Fruit fly (Drosophila melanogaster) whole organism, embryonic: Measurements from ENCODE around the gene CG5246.

Experiments used
- CG10366 ChIP-seq: fragments of 200-800 bp; sonication (Bioruptor generic); IDR thresholded peaks from 2 replicates; pipeline ENCODE4 v1.3.6; 2022; ENCODE audit warnings: missing biosample characterization, missing genetic modification characterization
- CG11456 ChIP-seq: fragments of 200-800 bp; sonication (Bioruptor generic); IDR thresholded peaks from 3 replicates; pipeline ENCODE4 v1.3.6; 2022; ENCODE audit warnings: missing biosample characterization, missing genetic modification characterization
- CG13296 ChIP-seq: fragments of 200-800 bp; sonication (Bioruptor generic); optimal IDR thresholded peaks from 3 replicates; lab custom pipeline; 2018; ENCODE audit warnings: missing biosample characterization, mild to moderate bottlenecking, missing genetic modification characterization
- CG14710 ChIP-seq: fragments of 200-800 bp; sonication (Bioruptor generic); optimal IDR thresholded peaks from 3 replicates; lab custom pipeline; 2019; ENCODE audit warnings: missing biosample characterization, mild to moderate bottlenecking, missing genetic modification characterization, moderate library complexity
- CG14965 ChIP-seq: fragments of 200-800 bp; sonication (Bioruptor generic); optimal IDR thresholded peaks from 2 replicates; lab custom pipeline; 2016; ENCODE audit warnings: missing biosample characterization, missing genetic modification characterization, borderline replicate concordance
- CG15011 ChIP-seq: fragments of 200-800 bp; sonication (Bioruptor generic); optimal IDR thresholded peaks from 3 replicates; lab custom pipeline; 2018; ENCODE audit warnings: missing biosample characterization, mild to moderate bottlenecking, missing genetic modification characterization
- CG16863 ChIP-seq: fragments of 200-800 bp; sonication (Bioruptor generic); optimal IDR thresholded peaks from 3 replicates; lab custom pipeline; 2016; ENCODE audit warnings: missing biosample characterization, missing genetic modification characterization
- CG2199 ChIP-seq: fragments of 200-800 bp; sonication (Bioruptor generic); IDR thresholded peaks from 3 replicates; pipeline ENCODE4 v1.3.6; 2022; ENCODE audit warnings: missing biosample characterization, missing genetic modification characterization
- CG31365 ChIP-seq: fragments of 200-800 bp; sonication (Bioruptor generic); optimal IDR thresholded peaks from 2 replicates; lab custom pipeline; 2018; ENCODE audit warnings: missing biosample characterization, mild to moderate bottlenecking, missing genetic modification characterization
- CG3726 ChIP-seq: fragments of 200-800 bp; sonication (Bioruptor generic); IDR thresholded peaks from 3 replicates; pipeline ENCODE4, ENCODE4 v1.3.6; 2022; ENCODE audit warnings: missing biosample characterization, missing genetic modification characterization
- CG43689 ChIP-seq: fragments of 200-800 bp; sonication (Bioruptor generic); IDR thresholded peaks from 2 replicates; pipeline ENCODE4 v1.3.6; 2022; ENCODE audit warnings: missing biosample characterization, missing genetic modification characterization
- CG4424 ChIP-seq: fragments of 200-800 bp; sonication (Bioruptor generic); optimal IDR thresholded peaks from 3 replicates; lab custom pipeline; 2016; ENCODE audit warnings: missing biosample characterization, missing genetic modification characterization
- CG5180 ChIP-seq: fragments of 200-800 bp; sonication (Bioruptor generic); optimal IDR thresholded peaks from 3 replicates; lab custom pipeline; 2017; ENCODE audit warnings: missing biosample characterization, missing genetic modification characterization, mild to moderate bottlenecking, moderate library complexity, missing genetic modification reagents
- CG6654 ChIP-seq: fragments of 200-800 bp; sonication (Bioruptor generic); optimal IDR thresholded peaks from 2 replicates; lab custom pipeline; 2017; ENCODE audit warnings: missing biosample characterization, mild to moderate bottlenecking, missing genetic modification characterization
- CG7786 ChIP-seq: fragments of 200-800 bp; sonication (Bioruptor generic); optimal IDR thresholded peaks from 2 replicates; lab custom pipeline; 2016; ENCODE audit warnings: missing biosample characterization, missing genetic modification characterization
- CG9797 ChIP-seq: fragments of 200-800 bp; sonication (Bioruptor generic); optimal IDR thresholded peaks from 3 replicates; lab custom pipeline; 2018; ENCODE audit warnings: missing biosample characterization, mild to moderate bottlenecking, missing genetic modification characterization
- Deaf1 ChIP-seq: fragments of 200-800 bp; optimal IDR thresholded peaks from 3 replicates; lab custom pipeline; 2019; ENCODE audit warnings: missing biosample characterization, mild to moderate bottlenecking, missing genetic modification characterization, moderate library complexity
- Dll ChIP-seq: fragments of 200-800 bp; sonication (Bioruptor generic); IDR thresholded peaks from 4 replicates; pipeline ENCODE4 v1.3.6; 2022; ENCODE audit warnings: missing biosample characterization, missing genetic modification characterization; ENCODE audit not compliant: partially characterized antibody
- Hmx ChIP-seq: fragments of 200-800 bp; sonication (Bioruptor generic); optimal IDR thresholded peaks from 2 replicates; lab custom pipeline; 2016; ENCODE audit warnings: missing biosample characterization, missing genetic modification characterization
- Max ChIP-seq: fragments of 200-800 bp; sonication (Bioruptor generic); optimal IDR thresholded peaks from 2 replicates; lab custom pipeline; 2016; ENCODE audit warnings: missing biosample characterization, mild to moderate bottlenecking, missing genetic modification characterization
- Nf-YC ChIP-seq: fragments of 200-800 bp; optimal IDR thresholded peaks from 3 replicates; lab custom pipeline; 2019; ENCODE audit warnings: missing biosample characterization, mild to moderate bottlenecking, missing genetic modification characterization, moderate library complexity
- Rx ChIP-seq: fragments of 200-800 bp; sonication (Bioruptor generic); IDR thresholded peaks from 2 replicates; pipeline ENCODE4 v1.3.6; 2022; ENCODE audit warnings: missing biosample characterization, missing genetic modification characterization
- Sox102F ChIP-seq: fragments of 200-800 bp; sonication (Bioruptor generic); optimal IDR thresholded peaks from 2 replicates; lab custom pipeline; 2018; ENCODE audit warnings: missing biosample characterization, mild to moderate bottlenecking, missing genetic modification characterization, moderate library complexity
- Sry-β ChIP-seq: fragments of 200-800 bp; sonication (Bioruptor generic); optimal IDR thresholded peaks from 2 replicates; lab custom pipeline; 2018; ENCODE audit warnings: missing biosample characterization, mild to moderate bottlenecking, missing genetic modification characterization, moderate library complexity
- YL-1 ChIP-seq: fragments of 200-800 bp; sonication (Bioruptor generic); optimal IDR thresholded peaks from 3 replicates; lab custom pipeline; 2017; ENCODE audit warnings: missing biosample characterization, mild to moderate bottlenecking, missing genetic modification characterization
- caup ChIP-seq: fragments of 200-800 bp; sonication (Bioruptor generic); optimal IDR thresholded peaks from 3 replicates; lab custom pipeline; 2017; ENCODE audit warnings: missing biosample characterization, mild to moderate bottlenecking, missing genetic modification characterization, moderate library complexity; ENCODE audit not compliant: severe bottlenecking
- chm ChIP-seq: fragments of 200-800 bp; sonication (Bioruptor generic); IDR thresholded peaks from 2 replicates; pipeline ENCODE4 v1.3.6; 2022; ENCODE audit warnings: missing biosample characterization, missing genetic modification characterization
- corto ChIP-seq: fragments of 200-800 bp; sonication (Bioruptor generic); optimal IDR thresholded peaks from 2 replicates; lab custom pipeline; 2016; ENCODE audit warnings: missing biosample characterization, mild to moderate bottlenecking, missing genetic modification characterization, moderate library complexity
- dmrt99B ChIP-seq: fragments of 200-800 bp; sonication (Bioruptor generic); optimal IDR thresholded peaks from 2 replicates; lab custom pipeline; 2018; ENCODE audit warnings: missing biosample characterization, mild to moderate bottlenecking, missing genetic modification characterization, moderate library complexity
- dpn ChIP-seq, 2 experiments: fragments of 200-800 bp; sonication (Bioruptor generic); optimal IDR thresholded peaks; 3 replicates each; lab custom pipeline; 2016; ENCODE audit warnings: missing biosample characterization in 2 of 2, missing genetic modification characterization in 2 of 2
- dysf ChIP-seq: fragments of 200-800 bp; sonication (Bioruptor generic); IDR thresholded peaks from 3 replicates; pipeline ENCODE4 v1.3.6; 2022; ENCODE audit warnings: missing biosample characterization, missing genetic modification characterization
- exex ChIP-seq: fragments of 200-800 bp; sonication (Bioruptor generic); optimal IDR thresholded peaks from 4 replicates; lab custom pipeline; 2018; ENCODE audit warnings: missing biosample characterization, mild to moderate bottlenecking, missing genetic modification characterization, moderate library complexity
- gfzf ChIP-seq: fragments of 200-800 bp; sonication (Bioruptor generic); optimal IDR thresholded peaks from 2 replicates; lab custom pipeline; 2016; ENCODE audit warnings: missing biosample characterization, mild to moderate bottlenecking, missing genetic modification characterization, moderate library complexity
- hkb ChIP-seq, 2 experiments: fragments of 200-800 bp in 1 of 2; fragments of >200 bp in 1 of 2; sonication (Bioruptor generic) in 1 of 2; IDR thresholded peaks in 1 of 2; optimal IDR thresholded peaks in 1 of 2; 2 replicates each; pipeline versions ENCODE4 v1.3.6 to Lab custom; 2017 to 2022; ENCODE audit warnings: missing biosample characterization in 1 of 2, missing genetic modification characterization in 1 of 2
- ind ChIP-seq: fragments of 200-800 bp; sonication (Bioruptor generic); optimal IDR thresholded peaks from 3 replicates; lab custom pipeline; 2016; ENCODE audit warnings: missing biosample characterization, missing genetic modification characterization
- jing ChIP-seq: fragments of 200-800 bp; sonication (Bioruptor generic); optimal IDR thresholded peaks from 2 replicates; lab custom pipeline; 2018; ENCODE audit warnings: missing biosample characterization, mild to moderate bottlenecking, missing genetic modification characterization
- lbe ChIP-seq: fragments of 200-800 bp; sonication (Bioruptor generic); optimal IDR thresholded peaks from 2 replicates; lab custom pipeline; 2016; ENCODE audit warnings: missing biosample characterization, mild to moderate bottlenecking, missing genetic modification characterization
- lola ChIP-seq, 3 experiments: fragments of >200 bp in 2 of 3; fragments of 200-800 bp in 1 of 3; sonication (Bioruptor generic) in 1 of 3; optimal IDR thresholded peaks; 2 replicates each; lab custom pipeline; 2017 to 2019; ENCODE audit warnings: missing biosample characterization in 3 of 3, missing genetic modification characterization in 3 of 3, mild to moderate bottlenecking in 1 of 3, moderate library complexity in 1 of 3
- nom ChIP-seq: fragments of 200-800 bp; sonication (Bioruptor generic); optimal IDR thresholded peaks from 2 replicates; lab custom pipeline; 2017; ENCODE audit warnings: missing biosample characterization, missing genetic modification characterization, mild to moderate bottlenecking, moderate library complexity, missing genetic modification reagents
- pan ChIP-seq, 4 experiments: fragments of >200 bp in 3 of 4; fragments of 200-800 bp in 1 of 4; sonication (Bioruptor generic) in 1 of 4; optimal IDR thresholded peaks in 3 of 4; IDR thresholded peaks in 1 of 4; 2 replicates each; pipeline versions ENCODE4 v1.3.6 to Lab custom; 2017 to 2022; ENCODE audit warnings: missing biosample characterization in 2 of 4, missing genetic modification characterization in 2 of 4, mixed read lengths in 1 of 4
- pfk ChIP-seq: fragments of 200-800 bp; sonication (Bioruptor generic); optimal IDR thresholded peaks from 2 replicates; lab custom pipeline; 2018; ENCODE audit warnings: missing biosample characterization, mild to moderate bottlenecking, missing genetic modification characterization, moderate library complexity
- pho ChIP-seq: fragments of 200-800 bp; sonication (Bioruptor generic); optimal IDR thresholded peaks from 2 replicates; lab custom pipeline; 2016; ENCODE audit warnings: missing biosample characterization, missing genetic modification characterization
- schlank ChIP-seq: fragments of 200-800 bp; sonication (Bioruptor generic); optimal IDR thresholded peaks from 2 replicates; lab custom pipeline; 2018; ENCODE audit warnings: missing biosample characterization, mild to moderate bottlenecking, missing genetic modification characterization
- slp2 ChIP-seq: fragments of 200-800 bp; sonication (Bioruptor generic); optimal IDR thresholded peaks from 2 replicates; lab custom pipeline; 2016; ENCODE audit warnings: missing biosample characterization, missing genetic modification characterization
- tgo ChIP-seq: fragments of 200-800 bp; sonication (Bioruptor generic); IDR thresholded peaks from 3 replicates; pipeline ENCODE4 v1.3.6; 2022; ENCODE audit warnings: missing biosample characterization, missing genetic modification characterization
- unpg ChIP-seq: fragments of 200-800 bp; sonication (Bioruptor generic); optimal IDR thresholded peaks from 3 replicates; lab custom pipeline; 2018; ENCODE audit warnings: missing biosample characterization, mild to moderate bottlenecking, missing genetic modification characterization, moderate library complexity
- zf30C ChIP-seq: fragments of 200-800 bp; sonication (Bioruptor generic); optimal IDR thresholded peaks from 3 replicates; lab custom pipeline; 2018; ENCODE audit warnings: missing biosample characterization, mild to moderate bottlenecking, missing genetic modification characterization

CG5246 gene

dm6 chr3R:17117607-17118327 is 18.1 kb upstream of the CG5246 start (continued):
- TF ChIP-seq CG15011 (no peak), CG5180 (GFP tag; lab: Kevin White, UChicago) (no peak), CG31365 (tag; lab: Kevin White, UChicago) (no peak), CG9797 (no peak), pan (optimal IDR thresholded peaks at IDR 0.05; lab: Kevin White, UChicago) (no peak), pan (GFP tag; optimal IDR thresholded peaks at IDR 0.05 in 1 of 2, IDR thresholded peaks at IDR 0.05 in 1 of 2) (no peak), Deaf1 (tag; lab: Kevin White, UChicago) (no peak), Hmx (GFP tag; lab: Kevin White, UChicago) (no peak), CG43689 (no peak), tgo (GFP tag; lab: Robert Waterston, UW) (no peak), nom (GFP tag; lab: Kevin White, UChicago) (peak; percentile 25), CG2199 (GFP tag; lab: Robert Waterston, UW) (peak; percentile 67; the same call in 2 of the 3 replicates), caup (GFP tag; lab: Kevin White, UChicago) (no peak), slp2 (GFP tag; lab: Kevin White, UChicago) (no peak), corto (GFP tag; lab: Kevin White, UChicago) (no peak), lola (GFP tag; optimal IDR thresholded peaks at IDR 0.05; lab: Kevin White, UChicago) (peak in 1 of 3 experiments; percentile 60), Max (GFP tag; lab: Kevin White, UChicago) (no peak), CG13296 (GFP tag; lab: Kevin White, UChicago) (no peak), zf30C (no peak), schlank (no peak), dpn (GFP tag; optimal IDR thresholded peaks at IDR 0.05; lab: Kevin White, UChicago) (no peak), dmrt99B (tag; lab: Kevin White, UChicago) (no peak), gfzf (no peak), pho (GFP tag; lab: Kevin White, UChicago) (no peak), pfk (GFP tag; lab: Kevin White, UChicago) (no peak), Dll (GFP tag; lab: Robert Waterston, UW) (no peak), chm (no peak), CG4424 (GFP tag; lab: Kevin White, UChicago) (peak; percentile 24), CG14965 (GFP tag; lab: Kevin White, UChicago) (no peak), CG14710 (tag; lab: Kevin White, UChicago) (peak; percentile 22), lbe (GFP tag; lab: Kevin White, UChicago) (no peak), jing (GFP tag; lab: Kevin White, UChicago) (no peak), Sry-β (GFP tag; lab: Kevin White, UChicago) (no peak), CG6654 (GFP tag; lab: Kevin White, UChicago) (no peak), CG7786 (GFP tag; lab: Kevin White, UChicago) (no peak), unpg (GFP tag; lab: Kevin White, UChicago) (peak; percentile 28), CG11456 (GFP tag; lab: Robert Waterston, UW) (no peak), YL-1 (GFP tag; lab: Kevin White, UChicago) (no peak), hkb (optimal IDR thresholded peaks at IDR 0.05; lab: Kevin White, UChicago) (no peak), hkb (GFP tag; IDR thresholded peaks at IDR 0.05; lab: Robert Waterston, UW) (no peak), exex (tag; lab: Kevin White, UChicago) (no peak), dysf (GFP tag; lab: Robert Waterston, UW) (no peak), Rx (GFP tag; lab: Robert Waterston, UW) (no peak), CG3726 (0 out of 3 replicates have a peak, but pooled peaks have one; percentile 5), Sox102F (GFP tag; lab: Kevin White, UChicago) (peak; percentile 23), CG16863 (GFP tag; lab: Kevin White, UChicago) (no peak), ind (GFP tag; lab: Kevin White, UChicago) (no peak), Nf-YC (no peak), CG10366 (no peak)
